Worm (Caenorhabditis elegans) whole organism, midembryonic: Measurements from ENCODE around the gene unc-104.

Experiments
- T22C8.4 ChIP-seq: fragments of 200-800 bp; sonication (Bioruptor generic); IDR thresholded peaks from 2 replicates; pipeline ENCODE4 v1.3.6; 2022; ENCODE audit warnings: missing genetic modification characterization, missing compliant biosample characterization
- cog-1 ChIP-seq: sonication (generic microtip); optimal IDR thresholded peaks from 2 replicates; lab custom pipeline; 2016; ENCODE audit warnings: missing genetic modification characterization, missing compliant biosample characterization
- flt-1 ChIP-seq: fragments of 200-800 bp; sonication (Bioruptor generic); IDR thresholded peaks from 2 replicates; pipeline ENCODE4 v1.3.6; 2022; ENCODE audit warnings: missing genetic modification characterization, missing compliant biosample characterization
- klf-2 ChIP-seq: fragments of 200-800 bp; sonication (Bioruptor generic); conservative IDR thresholded peaks from 2 replicates; pipeline ENCODE4 v1.3.6; 2022; ENCODE audit warnings: missing genetic modification reagents, missing genetic modification characterization, missing compliant biosample characterization
- med-1 ChIP-seq: sonication (generic microtip); optimal IDR thresholded peaks from 2 replicates; lab custom pipeline; 2017; ENCODE audit warnings: missing genetic modification characterization, mild to moderate bottlenecking, missing compliant biosample characterization, antibody characterized with exemption, missing genetic modification reagents; ENCODE audit not compliant: insufficient read depth
- ref-1 ChIP-seq: fragments of 200-800 bp; sonication (Bioruptor generic); conservative IDR thresholded peaks from 2 replicates; pipeline ENCODE4 v1.3.6; 2022; ENCODE audit warnings: missing genetic modification reagents, missing genetic modification characterization, missing compliant biosample characterization
- tab-1 ChIP-seq: fragments of 200-800 bp; sonication (Bioruptor generic); IDR thresholded peaks from 2 replicates; pipeline ENCODE4 v1.3.6; 2022; ENCODE audit warnings: missing genetic modification characterization, missing compliant biosample characterization
- ztf-23 ChIP-seq: fragments of 200-800 bp; sonication (Bioruptor generic); IDR thresholded peaks from 2 replicates; pipeline ENCODE4 v1.3.6; 2022; ENCODE audit warnings: missing genetic modification reagents, missing genetic modification characterization, missing compliant biosample characterization
- ztf-29 ChIP-seq: fragments of 200-800 bp; sonication (Bioruptor generic); IDR thresholded peaks from 2 replicates; pipeline ENCODE4 v1.3.6; 2022; ENCODE audit warnings: missing genetic modification reagents, missing genetic modification characterization, missing compliant biosample characterization

unc-104 gene

DNA sequence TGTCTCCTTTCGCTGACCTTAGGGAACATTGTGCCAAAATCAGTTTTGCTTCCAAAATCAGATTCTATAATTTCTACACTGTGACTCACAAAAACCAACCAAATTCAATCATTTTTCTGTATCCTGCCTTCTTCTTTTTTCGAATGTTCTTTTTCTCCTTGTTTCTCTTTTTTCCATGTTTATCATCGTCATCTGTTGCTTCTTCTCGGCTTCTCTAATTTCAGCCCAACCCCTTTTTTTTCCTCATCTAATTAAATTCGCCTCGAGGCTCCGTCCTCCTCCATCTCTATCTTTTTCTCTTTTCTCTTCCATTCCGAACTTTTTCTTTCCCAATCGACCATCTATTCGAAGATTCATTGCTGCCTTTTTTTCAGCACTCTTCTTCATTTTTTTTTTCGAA is at the start of gene unc-104:
Gene unc-104 (plus strand): TSS at position 311 of the 400 bp plus-strand sequence.
- TF ChIP-seq med-1 (GFP tag; lab: Kevin White, UChicago): no peak
- no peak for TF ChIP-seq T22C8.4 (GFP tag; lab: Robert Waterston, UW)
- TF ChIP-seq cog-1 (tag; lab: Kevin White, UChicago): no peak
- TF ChIP-seq ztf-23 (GFP tag; lab: Robert Waterston, UW): no peak
- TF ChIP-seq ztf-29 (GFP tag; lab: Robert Waterston, UW): no peak
- no peak for TF ChIP-seq flt-1 (GFP tag; lab: Robert Waterston, UW)
- TF ChIP-seq ref-1 (GFP tag; lab: Robert Waterston, UW): no peak
- TF ChIP-seq tab-1 (GFP tag; lab: Robert Waterston, UW): no peak
- no peak for TF ChIP-seq klf-2 (GFP tag; lab: Robert Waterston, UW)

- no peak for TF ChIP-seq ztf-29 (GFP tag; lab: Robert Waterston, UW)
- TF ChIP-seq flt-1 (GFP tag; lab: Robert Waterston, UW): peak; percentile 70; the same call in 1 of the 2 replicates
- TF ChIP-seq cog-1 (tag; lab: Kevin White, UChicago): peak; percentile 91
- TF ChIP-seq T22C8.4 (GFP tag; lab: Robert Waterston, UW): peak; percentile 100
- TF ChIP-seq ref-1 (GFP tag; lab: Robert Waterston, UW): no peak
- TF ChIP-seq med-1 (GFP tag; lab: Kevin White, UChicago): no peak
- TF ChIP-seq tab-1 (GFP tag; lab: Robert Waterston, UW): no peak
- TF ChIP-seq ztf-23 (GFP tag; lab: Robert Waterston, UW): no peak
- no peak for TF ChIP-seq klf-2 (GFP tag; lab: Robert Waterston, UW)
These were observed 43.5 kb upstream of the unc-104 start, which contains the start of the genes malt-1 and ceh-38 for ce11 chrII:6951250-6951806. malt-1 (minus strand) TSS chrII:6951300. ceh-38 (plus strand) TSS chrII:6951526.

ce11 chrII:6955084-6955697 is 39.6 kb upstream of the unc-104 start:
- TF ChIP-seq klf-2 (GFP tag; lab: Robert Waterston, UW) (no peak), med-1 (GFP tag; lab: Kevin White, UChicago) (no peak), ztf-23 (GFP tag; lab: Robert Waterston, UW) (no peak), flt-1 (GFP tag; lab: Robert Waterston, UW) (no peak), cog-1 (tag; lab: Kevin White, UChicago) (no peak), ztf-29 (GFP tag; lab: Robert Waterston, UW) (no peak), tab-1 (GFP tag; lab: Robert Waterston, UW) (no peak), T22C8.4 (GFP tag; lab: Robert Waterston, UW) (no peak), ref-1 (GFP tag; lab: Robert Waterston, UW) (no peak)

- no peak for TF ChIP-seq ztf-29 (GFP tag; lab: Robert Waterston, UW)
- TF ChIP-seq cog-1 (tag; lab: Kevin White, UChicago): no peak
- no peak for TF ChIP-seq klf-2 (GFP tag; lab: Robert Waterston, UW)
- TF ChIP-seq T22C8.4 (GFP tag; lab: Robert Waterston, UW): no peak
- no peak for TF ChIP-seq med-1 (GFP tag; lab: Kevin White, UChicago)
- no peak for TF ChIP-seq tab-1 (GFP tag; lab: Robert Waterston, UW)
- no peak for TF ChIP-seq ztf-23 (GFP tag; lab: Robert Waterston, UW)
These were observed 36.7 kb upstream of the unc-104 start for ce11 chrII:6958136-6958535.

DNA sequence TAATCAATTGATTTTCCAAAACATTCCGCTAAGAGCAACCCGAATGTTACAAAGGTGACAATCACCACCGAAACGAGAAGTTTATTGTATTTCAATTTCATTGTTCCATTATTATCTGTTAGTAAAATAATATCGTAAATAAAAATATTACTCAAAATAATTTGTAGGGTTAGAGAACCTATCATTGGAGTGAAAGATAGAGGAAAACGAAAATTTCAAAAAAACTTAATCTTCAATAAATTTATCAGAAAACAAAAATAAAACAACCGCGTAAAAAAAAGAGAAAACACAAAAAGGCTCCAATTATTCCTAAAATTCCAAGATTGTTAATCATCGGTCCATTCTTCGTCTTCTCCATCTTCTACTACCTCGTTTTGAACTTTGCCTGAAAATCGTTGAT is 29.2 kb upstream of the unc-104 start, which contains the start of gene tra-2:
Gene tra-2 (minus strand): TSS at position 101 of the 400 bp plus-strand sequence.
- no peak for TF ChIP-seq ref-1 (GFP tag; lab: Robert Waterston, UW)
- TF ChIP-seq med-1 (GFP tag; lab: Kevin White, UChicago): no peak
- TF ChIP-seq tab-1 (GFP tag; lab: Robert Waterston, UW): no peak
- TF ChIP-seq ztf-29 (GFP tag; lab: Robert Waterston, UW): no peak
- TF ChIP-seq klf-2 (GFP tag; lab: Robert Waterston, UW): no peak
- no peak for TF ChIP-seq flt-1 (GFP tag; lab: Robert Waterston, UW)
- TF ChIP-seq cog-1 (tag; lab: Kevin White, UChicago): no peak
- no peak for TF ChIP-seq T22C8.4 (GFP tag; lab: Robert Waterston, UW)

DNA sequence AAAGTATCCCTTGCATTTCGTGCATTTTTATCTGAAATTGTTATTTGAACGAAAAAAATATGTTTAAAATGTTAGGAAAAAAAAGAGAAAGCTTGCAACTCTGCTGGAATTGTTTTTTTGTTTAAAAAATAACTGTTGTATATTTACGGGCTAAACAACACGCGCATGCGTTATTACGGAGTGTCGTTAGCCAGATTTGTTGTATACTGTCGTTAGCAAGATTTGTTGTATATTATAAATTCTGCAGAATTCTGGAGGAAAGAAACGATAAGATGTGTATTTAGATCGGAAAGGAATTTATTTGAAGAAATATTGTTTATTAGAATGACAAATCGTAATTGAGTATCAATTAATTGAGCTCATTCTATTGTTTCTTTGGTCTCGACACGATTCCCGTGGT is 27.2 kb upstream of the unc-104 start, which contains the start of gene eif-2Bgamma:
Gene eif-2Bgamma (minus strand): TSS at position 31 of the 400 bp plus-strand sequence.
- TF ChIP-seq ztf-29 (GFP tag; lab: Robert Waterston, UW) (no peak), cog-1 (tag; lab: Kevin White, UChicago) (no peak), med-1 (GFP tag; lab: Kevin White, UChicago) (no peak), klf-2 (GFP tag; lab: Robert Waterston, UW) (no peak), ztf-23 (GFP tag; lab: Robert Waterston, UW) (no peak), tab-1 (GFP tag; lab: Robert Waterston, UW) (no peak), ref-1 (GFP tag; lab: Robert Waterston, UW) (no peak), flt-1 (GFP tag; lab: Robert Waterston, UW) (no peak), T22C8.4 (GFP tag; lab: Robert Waterston, UW) (no peak)

- TF ChIP-seq ref-1 (GFP tag; lab: Robert Waterston, UW) (peak; percentile 4; the same call in 1 of the 2 replicates), ztf-23 (GFP tag; lab: Robert Waterston, UW) (no peak), flt-1 (GFP tag; lab: Robert Waterston, UW) (peak; percentile 68)
These were observed 26.6 kb upstream of the unc-104 start for ce11 chrII:6968191-6968675.

ce11 chrII:6970515-6970914 is 24.3 kb upstream of the unc-104 start, which contains the start of gene C15F1.5:
C15F1.5 (minus strand) TSS chrII:6970615.
- TF ChIP-seq ref-1 (GFP tag; lab: Robert Waterston, UW): no peak
